Worm (Caenorhabditis elegans) whole organism, L4/young adult: ENCODE measurements around the gene F25B3.4.

ENCODE experiments used
- W03F9.2 ChIP-seq: fragments of 150-350 bp; optimal IDR thresholded peaks from 2 replicates; lab custom pipeline; 2014; ENCODE audit warnings: missing biosample characterization, missing genetic modification characterization
- him-1 ChIP-seq: sonication (generic microtip); optimal IDR thresholded peaks from 2 replicates; lab custom pipeline; 2016; ENCODE audit warnings: missing genotype, missing genetic modification reagents, missing genetic modification characterization, missing compliant biosample characterization

DNA sequence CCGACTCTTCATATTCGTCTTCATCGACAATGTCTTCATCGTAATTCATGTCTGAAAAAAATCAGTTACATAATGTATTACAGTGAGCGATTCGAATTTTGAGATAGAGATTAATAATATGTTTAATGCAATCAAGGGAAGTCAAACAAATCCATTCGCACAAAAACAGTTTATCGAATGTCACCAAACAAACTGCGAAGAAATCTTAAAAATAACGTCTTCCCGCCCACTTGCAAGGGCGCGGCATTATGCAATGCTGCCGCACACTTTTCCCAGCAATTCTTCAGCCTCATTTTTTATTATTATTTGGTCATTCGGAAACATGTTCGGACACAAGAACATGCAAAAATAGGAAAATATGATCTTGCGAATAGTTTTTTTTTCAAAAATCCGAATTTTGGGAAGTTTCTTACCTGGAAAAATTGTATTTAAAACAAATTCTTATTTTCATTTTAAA is 24.4 kb downstream of the F25B3.4 start, which contains the start of gene mdf-1:
- TF ChIP-seq him-1 (tag; lab: Kevin White, UChicago) (peak; percentile 44), W03F9.2 (tag; lab: Kevin White, UChicago) (peak; percentile 29)
